Worm (Caenorhabditis elegans) whole organism, young adult: ENCODE results near the gene spe-6.

ENCODE experiments used
- K11D2.4 ChIP-seq: fragments of 200-800 bp; sonication (Bioruptor generic); IDR thresholded peaks from 2 replicates; pipeline ENCODE4 v1.3.6; 2022; ENCODE audit warnings: missing genetic modification reagents, missing genetic modification characterization, missing compliant biosample characterization
- T26A5.8 ChIP-seq: sonication (generic microtip); optimal IDR thresholded peaks from 2 replicates; lab custom pipeline; 2016; ENCODE audit warnings: missing genetic modification characterization, missing compliant biosample characterization
- ZK185.1 ChIP-seq: sonication (generic microtip); optimal IDR thresholded peaks from 2 replicates; lab custom pipeline; 2016; ENCODE audit warnings: mild to moderate bottlenecking, missing genetic modification characterization, missing compliant biosample characterization; ENCODE audit not compliant: poor library complexity, severe bottlenecking
- attf-3 ChIP-seq: fragments of 200-800 bp; sonication (Bioruptor generic); conservative IDR thresholded peaks from 2 replicates; pipeline ENCODE4 v1.3.6; 2022; ENCODE audit warnings: missing genetic modification reagents, missing genetic modification characterization, missing compliant biosample characterization
- dpl-1 ChIP-seq: fragments of 150-350 bp; optimal IDR thresholded peaks from 2 replicates; lab custom pipeline; 2014; ENCODE audit warnings: missing biosample characterization, missing genetic modification reagents, missing genetic modification characterization
- hsf-1 ChIP-seq: fragments of 200-800 bp; sonication (Bioruptor generic); IDR thresholded peaks from 2 replicates; pipeline ENCODE4 v1.3.6; 2022; ENCODE audit warnings: missing genetic modification reagents, missing genetic modification characterization, missing compliant biosample characterization
- nhr-120 ChIP-seq: fragments of 200-800 bp; sonication (Bioruptor generic); IDR thresholded peaks from 2 replicates; pipeline ENCODE4 v1.3.6; 2022; ENCODE audit warnings: missing genetic modification characterization, missing compliant biosample characterization

- TF ChIP-seq nhr-120 (GFP tag; lab: Robert Waterston, UW) (no peak), T26A5.8 (tag; lab: Kevin White, UChicago) (no peak), K11D2.4 (GFP tag; lab: Robert Waterston, UW) (no peak), attf-3 (GFP tag; lab: Robert Waterston, UW) (no peak), ZK185.1 (tag; lab: Kevin White, UChicago) (no peak), dpl-1 (GFP tag; lab: Kevin White, UChicago) (no peak), hsf-1 (GFP tag; lab: Robert Waterston, UW) (no peak)
Measured at ce11 chrIII:11490221-11490620, 15.1 kb upstream of the spe-6 start.
